Worm (Caenorhabditis elegans) whole organism, late embryonic: ENCODE data around the gene frpr-4.

ENCODE experiments used
- C08G9.2 ChIP-seq: sonication (generic microtip); optimal IDR thresholded peaks from 2 replicates; lab custom pipeline; 2016; ENCODE audit warnings: mild to moderate bottlenecking, missing genetic modification characterization, moderate library complexity, missing compliant biosample characterization
- C38D4.7 ChIP-seq: fragments of 200-800 bp; sonication (Bioruptor generic); optimal IDR thresholded peaks from 2 replicates; lab custom pipeline; 2018; ENCODE audit warnings: mild to moderate bottlenecking, missing genetic modification characterization, moderate library complexity, missing compliant biosample characterization
- F13H6.1 ChIP-seq: sonication (generic microtip); optimal IDR thresholded peaks from 2 replicates; lab custom pipeline; 2016; ENCODE audit warnings: missing genetic modification characterization, missing compliant biosample characterization
- K02D7.2 ChIP-seq: sonication (generic microtip); optimal IDR thresholded peaks from 2 replicates; lab custom pipeline; 2017; ENCODE audit warnings: mild to moderate bottlenecking, missing genetic modification characterization, missing compliant biosample characterization
- K09A11.1 ChIP-seq: sonication (generic microtip); optimal IDR thresholded peaks from 2 replicates; lab custom pipeline; 2017; ENCODE audit warnings: antibody characterized with exemption, mild to moderate bottlenecking, missing genetic modification characterization, missing compliant biosample characterization; ENCODE audit not compliant: insufficient read depth
- T23F11.4 ChIP-seq: fragments of 200-800 bp; sonication (Bioruptor generic); optimal IDR thresholded peaks from 2 replicates; lab custom pipeline; 2018; ENCODE audit warnings: mild to moderate bottlenecking, missing genetic modification characterization, missing compliant biosample characterization
- ahr-1 ChIP-seq: sonication (generic microtip); optimal IDR thresholded peaks from 2 replicates; lab custom pipeline; 2016; ENCODE audit warnings: missing genetic modification characterization, missing compliant biosample characterization
- ama-1 ChIP-seq: fragments of 150-350 bp; optimal IDR thresholded peaks from 2 replicates; lab custom pipeline; 2014
- ceh-18 ChIP-seq: sonication (generic microtip); optimal IDR thresholded peaks from 2 replicates; lab custom pipeline; 2016; ENCODE audit warnings: missing genetic modification characterization, missing compliant biosample characterization
- ceh-19 ChIP-seq: fragments of 200-800 bp; sonication (Bioruptor generic); optimal IDR thresholded peaks from 2 replicates; lab custom pipeline; 2018; ENCODE audit warnings: mild to moderate bottlenecking, missing genetic modification characterization, missing compliant biosample characterization
- ceh-2 ChIP-seq: sonication (generic microtip); optimal IDR thresholded peaks from 2 replicates; lab custom pipeline; 2016; ENCODE audit warnings: missing genotype, missing genetic modification characterization, missing compliant biosample characterization
- ceh-22 ChIP-seq: sonication (generic microtip); optimal IDR thresholded peaks from 2 replicates; lab custom pipeline; 2017; ENCODE audit warnings: missing biosample characterization, missing genetic modification characterization
- ceh-31 ChIP-seq: sonication (generic microtip); optimal IDR thresholded peaks from 2 replicates; lab custom pipeline; 2016; ENCODE audit warnings: missing genetic modification characterization, missing compliant biosample characterization
- ceh-45 ChIP-seq: fragments of 200-800 bp; sonication (Bioruptor generic); IDR thresholded peaks from 2 replicates; pipeline ENCODE4 v1.3.6; 2022; ENCODE audit warnings: missing genetic modification reagents, missing genetic modification characterization, missing compliant biosample characterization
- ceh-6 ChIP-seq: fragments of 200-800 bp; sonication (Bioruptor generic); optimal IDR thresholded peaks from 2 replicates; lab custom pipeline; 2018; ENCODE audit warnings: mild to moderate bottlenecking, missing genetic modification characterization, missing compliant biosample characterization
- ceh-9 ChIP-seq: sonication (generic microtip); optimal IDR thresholded peaks from 2 replicates; lab custom pipeline; 2016; ENCODE audit warnings: mild to moderate bottlenecking, missing genetic modification characterization, inconsistent platforms, missing compliant biosample characterization
- che-1 ChIP-seq: sonication (generic microtip); optimal IDR thresholded peaks from 2 replicates; lab custom pipeline; 2016; ENCODE audit warnings: mild to moderate bottlenecking, missing genetic modification characterization, missing compliant biosample characterization
- dmd-4 ChIP-seq: sonication (generic microtip); optimal IDR thresholded peaks from 2 replicates; lab custom pipeline; 2016; ENCODE audit warnings: borderline replicate concordance, missing genetic modification characterization, missing compliant biosample characterization
- ets-4 ChIP-seq: sonication (generic microtip); optimal IDR thresholded peaks from 2 replicates; lab custom pipeline; 2016; ENCODE audit warnings: missing genetic modification characterization, missing compliant biosample characterization
- eyg-1 ChIP-seq: sonication (generic microtip); optimal IDR thresholded peaks from 2 replicates; lab custom pipeline; 2016; ENCODE audit warnings: missing genotype, missing genetic modification characterization, missing compliant biosample characterization
- fax-1 ChIP-seq: sonication (generic microtip); optimal IDR thresholded peaks from 2 replicates; lab custom pipeline; 2016; ENCODE audit warnings: missing genotype, missing genetic modification characterization, missing compliant biosample characterization
- fkh-10 ChIP-seq: fragments of 150-350 bp; optimal IDR thresholded peaks from 2 replicates; lab custom pipeline; 2014; ENCODE audit warnings: missing biosample characterization, missing genetic modification reagents, missing genetic modification characterization
- gmeb-2 ChIP-seq: sonication (generic microtip); optimal IDR thresholded peaks from 2 replicates; lab custom pipeline; 2016; ENCODE audit warnings: missing genetic modification characterization, inconsistent platforms, missing compliant biosample characterization
- hlh-15 ChIP-seq: sonication (generic microtip); optimal IDR thresholded peaks from 2 replicates; lab custom pipeline; 2016; ENCODE audit warnings: missing genetic modification characterization, missing compliant biosample characterization
- hlh-30 ChIP-seq: sonication (generic microtip); optimal IDR thresholded peaks from 2 replicates; lab custom pipeline; 2017; ENCODE audit warnings: antibody characterized with exemption, missing genetic modification characterization, missing compliant biosample characterization; ENCODE audit not compliant: insufficient read depth
- hlh-6 ChIP-seq: sonication (generic microtip); optimal IDR thresholded peaks from 2 replicates; lab custom pipeline; 2016; ENCODE audit warnings: missing genotype, missing genetic modification characterization, missing compliant biosample characterization
- lin-11 ChIP-seq: fragments of 200-800 bp; sonication (Bioruptor generic); optimal IDR thresholded peaks from 2 replicates; lab custom pipeline; 2018; ENCODE audit warnings: mild to moderate bottlenecking, missing genetic modification characterization, missing compliant biosample characterization
- mec-3 ChIP-seq: sonication (generic microtip); optimal IDR thresholded peaks from 2 replicates; lab custom pipeline; 2016; ENCODE audit warnings: borderline replicate concordance, missing genetic modification characterization, missing compliant biosample characterization
- nfya-1 ChIP-seq: sonication (generic microtip); optimal IDR thresholded peaks from 2 replicates; lab custom pipeline; 2017; ENCODE audit warnings: missing genetic modification characterization, mild to moderate bottlenecking, missing compliant biosample characterization, antibody characterized with exemption, moderate library complexity
- nhr-232 ChIP-seq: sonication (generic microtip); optimal IDR thresholded peaks from 2 replicates; lab custom pipeline; 2016; ENCODE audit warnings: missing genetic modification characterization, missing compliant biosample characterization
- npax-4 ChIP-seq: sonication (generic microtip); optimal IDR thresholded peaks from 2 replicates; lab custom pipeline; 2016; ENCODE audit warnings: missing genetic modification characterization, missing compliant biosample characterization
- pag-3 ChIP-seq: sonication (generic microtip); optimal IDR thresholded peaks from 2 replicates; lab custom pipeline; 2016; ENCODE audit warnings: missing compliant biosample characterization, missing genetic modification characterization, borderline replicate concordance
- pat-9 ChIP-seq: fragments of 200-800 bp; sonication (Bioruptor generic); optimal IDR thresholded peaks from 2 replicates; lab custom pipeline; 2018; ENCODE audit warnings: mild to moderate bottlenecking, missing genetic modification characterization, moderate library complexity, missing compliant biosample characterization
- pax-1 ChIP-seq: fragments of 150-350 bp; optimal IDR thresholded peaks from 2 replicates; lab custom pipeline; 2014; ENCODE audit warnings: missing biosample characterization, missing genetic modification characterization
- pqm-1 ChIP-seq: sonication (generic microtip); optimal IDR thresholded peaks from 2 replicates; lab custom pipeline; 2016; ENCODE audit warnings: missing genetic modification characterization, missing compliant biosample characterization
- sdc-2 ChIP-seq: sonication (generic microtip); optimal IDR thresholded peaks from 2 replicates; lab custom pipeline; 2016; ENCODE audit warnings: missing genotype, missing genetic modification characterization, missing compliant biosample characterization
- sox-2 ChIP-seq: fragments of 200-800 bp; sonication (Bioruptor generic); IDR thresholded peaks from 2 replicates; pipeline ENCODE4 v1.3.6; 2022; ENCODE audit warnings: missing genetic modification reagents, missing genetic modification characterization, missing compliant biosample characterization
- sox-4 ChIP-seq: sonication (generic microtip); optimal IDR thresholded peaks from 2 replicates; lab custom pipeline; 2017; ENCODE audit warnings: mild to moderate bottlenecking, missing genetic modification characterization, inconsistent platforms, missing compliant biosample characterization
- tbx-7 ChIP-seq: sonication (generic microtip); optimal IDR thresholded peaks from 2 replicates; lab custom pipeline; 2016; ENCODE audit warnings: missing genotype, missing genetic modification characterization, missing compliant biosample characterization
- ttx-3 ChIP-seq: sonication (generic microtip); optimal IDR thresholded peaks from 2 replicates; lab custom pipeline; 2016; ENCODE audit warnings: missing genetic modification reagents, missing genetic modification characterization, missing compliant biosample characterization
- unc-3 ChIP-seq, 2 experiments: fragments of 200-800 bp in 1 of 2; sonication (Bioruptor generic) in 1 of 2; sonication (generic microtip) in 1 of 2; conservative IDR thresholded peaks in 1 of 2; optimal IDR thresholded peaks in 1 of 2; 2 replicates each; pipeline versions ENCODE4 v1.3.6 to Lab custom; 2016 to 2022; ENCODE audit warnings: missing compliant biosample characterization in 2 of 2, missing genetic modification characterization in 2 of 2, missing genetic modification reagents in 1 of 2
- unc-42 ChIP-seq: sonication (generic microtip); optimal IDR thresholded peaks from 2 replicates; lab custom pipeline; 2016; ENCODE audit warnings: missing genotype, missing genetic modification characterization, missing compliant biosample characterization
- ztf-16 ChIP-seq: sonication (generic microtip); optimal IDR thresholded peaks from 2 replicates; lab custom pipeline; 2017; ENCODE audit warnings: missing genetic modification characterization, missing compliant biosample characterization

The frpr-4 gene

ce11 chrII:5255435-5255834 is at the start of gene frpr-4:
Gene frpr-4 (minus strand): TSS chrII:5255535.
- TF ChIP-seq ttx-3: no peak
- no peak for TF ChIP-seq pat-9
- no peak for TF ChIP-seq tbx-7 (tag; lab: Kevin White, UChicago)
- no peak for TF ChIP-seq F13H6.1 (tag; lab: Kevin White, UChicago)

ce11 chrII:5305121-5305520 is 49.8 kb upstream of the frpr-4 start:
- no peak for TF ChIP-seq gmeb-2 (tag; lab: Kevin White, UChicago)
- no peak for TF ChIP-seq mec-3 (tag; lab: Kevin White, UChicago)
- no peak for TF ChIP-seq eyg-1
- no peak for TF ChIP-seq ama-1
- TF ChIP-seq, all 69 proteins: peak for 0

- no peak for TF ChIP-seq pag-3 (tag; lab: Kevin White, UChicago)
- no peak for TF ChIP-seq pat-9
- TF ChIP-seq nfya-1 (tag; lab: Kevin White, UChicago): no peak
- TF ChIP-seq C38D4.7 (GFP tag; lab: Kevin White, UChicago): no peak
- TF ChIP-seq T23F11.4 (GFP tag; lab: Kevin White, UChicago): no peak
- no peak for TF ChIP-seq tbx-7 (tag; lab: Kevin White, UChicago)
- TF ChIP-seq ceh-9 (tag; lab: Kevin White, UChicago): no peak
- TF ChIP-seq che-1 (tag; lab: Kevin White, UChicago): no peak
- no peak for TF ChIP-seq hlh-15
- no peak for TF ChIP-seq ceh-19 (GFP tag; lab: Kevin White, UChicago)
- no peak for TF ChIP-seq gmeb-2 (tag; lab: Kevin White, UChicago)
- no peak for TF ChIP-seq ztf-16 (tag; lab: Kevin White, UChicago)
These were observed 46.5 kb upstream of the frpr-4 start for ce11 chrII:5301810-5302209.

DNA sequence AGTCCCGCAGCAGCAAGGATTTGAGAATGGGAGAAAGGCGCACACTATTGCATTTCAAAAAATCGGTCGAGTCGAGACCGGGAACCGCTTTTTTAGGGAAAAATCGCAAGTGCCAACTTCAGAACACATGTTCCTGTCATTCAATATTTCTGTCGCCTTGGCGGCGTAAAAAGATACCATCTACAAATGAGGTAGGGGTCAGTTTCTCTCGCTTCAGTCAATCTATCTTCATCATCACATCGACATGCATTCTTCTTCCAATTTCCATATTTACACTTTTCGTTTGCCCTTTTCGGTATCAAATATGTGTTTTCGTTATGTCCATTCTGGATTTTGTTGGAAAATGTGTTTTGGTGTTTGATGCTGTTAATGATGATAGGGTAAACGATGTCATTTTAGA is 42.4 kb upstream of the frpr-4 start:
- TF ChIP-seq ets-4 (tag; lab: Kevin White, UChicago) (no peak), nfya-1 (tag; lab: Kevin White, UChicago) (no peak), ama-1 (no peak), K09A11.1 (tag; lab: Kevin White, UChicago) (no peak), pax-1 (tag; lab: Kevin White, UChicago) (no peak), sox-2 (GFP tag; lab: Robert Waterston, UW) (no peak), F13H6.1 (tag; lab: Kevin White, UChicago) (no peak), sdc-2 (tag; lab: Kevin White, UChicago) (no peak), ceh-2 (no peak), C38D4.7 (GFP tag; lab: Kevin White, UChicago) (no peak), ahr-1 (tag; lab: Kevin White, UChicago) (no peak), hlh-30 (tag; lab: Kevin White, UChicago) (no peak), K02D7.2 (no peak)

DNA sequence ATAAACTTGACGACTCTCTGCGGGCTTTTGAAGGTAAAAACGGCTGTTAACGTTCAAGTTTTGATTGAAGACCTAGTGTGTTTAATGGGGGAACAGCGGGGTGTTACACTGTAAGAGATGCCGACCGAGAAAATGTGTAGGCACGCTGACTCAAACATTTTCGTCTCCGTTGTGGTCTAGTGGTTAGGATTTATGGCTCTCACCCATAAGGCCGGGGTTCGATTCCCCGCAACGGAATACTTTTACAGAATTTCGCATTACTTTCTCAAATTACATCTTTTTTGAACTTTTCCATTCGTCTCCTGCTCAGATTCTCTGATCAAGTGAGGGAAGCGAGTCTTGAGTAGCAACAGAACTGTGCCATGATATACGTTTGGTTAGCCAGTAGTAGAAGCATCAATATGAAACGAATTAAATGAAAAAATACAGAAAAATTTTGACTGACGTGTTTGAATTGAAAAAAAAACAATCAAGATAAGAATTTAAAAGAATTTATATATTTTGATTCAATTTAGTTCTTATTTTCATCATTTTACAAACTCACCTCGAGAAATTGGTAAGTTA is 38.0 kb upstream of the frpr-4 start, which contains the start of gene ZK622.1:
Gene ZK622.1 (plus strand): TSS at position 514 of the 564 bp plus-strand sequence.
- TF ChIP-seq fax-1 (tag; lab: Kevin White, UChicago): peak; percentile 6
- no peak for TF ChIP-seq unc-42 (tag; lab: Kevin White, UChicago)
- TF ChIP-seq ceh-2: no peak
- no peak for TF ChIP-seq ceh-45 (GFP tag; lab: Robert Waterston, UW)
- TF ChIP-seq npax-4 (tag; lab: Kevin White, UChicago): peak; percentile 1
- TF ChIP-seq unc-3 (GFP tag; conservative IDR thresholded peaks at IDR 0.05; lab: Robert Waterston, UW): 0 out of 2 replicates have a peak, but pooled peaks have one; percentile 38
- TF ChIP-seq unc-3 (tag; optimal IDR thresholded peaks at IDR 0.05; lab: Kevin White, UChicago): peak; percentile 36
- TF ChIP-seq nhr-232: peak; percentile 51
- no peak for TF ChIP-seq K09A11.1 (tag; lab: Kevin White, UChicago)
- peak; percentile 27 for TF ChIP-seq sox-4 (tag; lab: Kevin White, UChicago)
- no peak for TF ChIP-seq ceh-31 (tag; lab: Kevin White, UChicago)
- TF ChIP-seq hlh-30 (tag; lab: Kevin White, UChicago): no peak
- no peak for TF ChIP-seq pqm-1 (tag; lab: Kevin White, UChicago)
- no peak for TF ChIP-seq ztf-16 (tag; lab: Kevin White, UChicago)
- peak; percentile 66 for TF ChIP-seq hlh-6
- no peak for TF ChIP-seq ceh-22
- peak; percentile 13 for TF ChIP-seq ceh-18
- TF ChIP-seq ttx-3: no peak
- peak; percentile 73 for TF ChIP-seq ceh-6 (GFP tag; lab: Kevin White, UChicago)
- peak; percentile 40 for TF ChIP-seq C08G9.2 (tag; lab: Kevin White, UChicago)
- peak; percentile 48 for TF ChIP-seq lin-11 (tag; lab: Kevin White, UChicago)
- TF ChIP-seq fkh-10 (GFP tag; lab: Kevin White, UChicago): no peak
- TF ChIP-seq dmd-4 (tag; lab: Kevin White, UChicago): no peak
